Worm (Caenorhabditis elegans): ENCODE data around the gene C54D2.6.

ce11 chrX:7827989-7828388, 19.3 kb downstream of the C54D2.6 start:
- TF ChIP-seq lir-3 (tag; optimal IDR thresholded peaks at IDR 0.05) = no peak
- TF ChIP-seq pha-4 (GFP tag; IDR thresholded peaks at IDR 0.05) = no peak
- TF ChIP-seq pha-4 (tag; optimal IDR thresholded peaks at IDR 0.05) = no peak
- TF ChIP-seq unc-39 (tag; optimal IDR thresholded peaks at IDR 0.05) = no peak
- no peak for TF ChIP-seq mep-1 (tag; optimal IDR thresholded peaks at IDR 0.05)
- peak; percentile 59 for TF ChIP-seq dmd-6 (GFP tag; IDR thresholded peaks at IDR 0.05)
- no peak for TF ChIP-seq skn-1 (tag; optimal IDR thresholded peaks at IDR 0.05)
- TF ChIP-seq F49E8.2 (tag; optimal IDR thresholded peaks at IDR 0.05; ENCODE audit: borderline replicate concordance) = no peak
- no peak for TF ChIP-seq snpc-1.2 (GFP tag; IDR thresholded peaks at IDR 0.05)
- no peak for TF ChIP-seq nhr-237 (tag; optimal IDR thresholded peaks at IDR 0.05)
